Fruit fly (Drosophila melanogaster): ENCODE results near the gene CG10650.

CG10650 gene

DNA sequence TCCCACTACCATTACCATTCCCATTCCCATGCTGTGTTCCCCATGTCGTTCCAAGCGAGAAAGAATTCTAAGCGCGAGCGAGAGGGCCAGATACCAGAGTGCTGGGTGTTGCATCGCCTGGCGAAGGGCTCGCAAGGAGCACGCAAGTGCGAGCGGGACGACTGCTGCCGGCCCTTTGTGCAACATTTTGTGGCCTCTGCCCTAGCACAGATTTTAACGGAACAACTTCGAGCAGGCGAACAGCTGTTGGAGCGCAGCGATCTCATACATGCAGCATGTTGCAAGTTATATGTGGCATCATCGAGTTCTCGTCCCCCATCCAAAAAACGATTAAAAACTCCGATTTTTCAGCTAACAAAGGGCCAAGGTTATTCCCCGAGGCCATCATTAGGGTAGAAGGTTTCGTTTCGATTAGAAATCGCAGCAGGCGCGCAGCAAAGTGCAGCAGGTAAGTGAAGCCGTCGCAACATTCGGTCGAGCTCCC, 48.2 kb downstream of the CG10650 start (continued):
- TF ChIP-seq pros (GFP tag; optimal IDR thresholded peaks at IDR 0.05) (peak; percentile 84), NFAT (GFP tag; IDR thresholded peaks at IDR 0.05) (peak; percentile 21; the same call in 1 of the 2 replicates), knrl (GFP tag; IDR thresholded peaks at IDR 0.05; ENCODE audit: partially characterized antibody) (peak; percentile 5; the same call in 1 of the 3 replicates), CG5953 (GFP tag; IDR thresholded peaks at IDR 0.05) (no peak), lov (optimal IDR thresholded peaks at IDR 0.05) (no peak), lov (GFP tag; IDR thresholded peaks at IDR 0.05) (0 out of 3 replicates have a peak, but pooled peaks have one; percentile 47), Doc2 (GFP tag; IDR thresholded peaks at IDR 0.05) (no peak), inv (GFP tag; IDR thresholded peaks at IDR 0.05; ENCODE audit: partially characterized antibody) (peak; percentile 34; the same call in 1 of the 2 replicates), chinmo (GFP tag; IDR thresholded peaks at IDR 0.05; ENCODE audit: partially characterized antibody) (no peak), Xbp1 (GFP tag; optimal IDR thresholded peaks at IDR 0.05) (no peak), dmrt99B (tag; optimal IDR thresholded peaks at IDR 0.05) (no peak), jing (GFP tag; optimal IDR thresholded peaks at IDR 0.05) (no peak), disco-r (GFP tag; optimal IDR thresholded peaks at IDR 0.05) (no peak), CG4404 (GFP tag; IDR thresholded peaks at IDR 0.05) (no peak), insv (GFP tag; optimal IDR thresholded peaks at IDR 0.05) (peak in 1 of 2 experiments; percentile 64), Lhr (GFP tag; optimal IDR thresholded peaks at IDR 0.05) (peak; percentile 65), CG34224 (GFP tag; IDR thresholded peaks at IDR 0.05; ENCODE audit: partially characterized antibody) (0 out of 3 replicates have a peak, but pooled peaks have one; percentile 12), Ssrp (tag; optimal IDR thresholded peaks at IDR 0.05) (no peak), zen2 (GFP tag; IDR thresholded peaks at IDR 0.05; ENCODE audit: partially characterized antibody) (peak; percentile 27; the same call in 1 of the 3 replicates), CG5180 (GFP tag; optimal IDR thresholded peaks at IDR 0.05) (peak; percentile 97), kni (GFP tag; optimal IDR thresholded peaks at IDR 0.05) (peak; percentile 100), z (GFP tag; IDR thresholded peaks at IDR 0.05) (peak; percentile 71; the same call in 1 of the 3 replicates), Blimp-1 (GFP tag; optimal IDR thresholded peaks at IDR 0.05) (no peak), CG9437 (GFP tag; optimal IDR thresholded peaks at IDR 0.05) (no peak), CG12769 (tag; optimal IDR thresholded peaks at IDR 0.05) (peak; percentile 39), CG31224 (GFP tag; IDR thresholded peaks at IDR 0.05) (peak; percentile 97), HLH4C (GFP tag; IDR thresholded peaks at IDR 0.05; ENCODE audit: partially characterized antibody) (0 out of 3 replicates have a peak, but pooled peaks have one; percentile 46), abd-A (tag; optimal IDR thresholded peaks at IDR 0.05) (peak; percentile 97), Dll (GFP tag; IDR thresholded peaks at IDR 0.05; ENCODE audit: partially characterized antibody) (peak; percentile 50; the same call in 1 of the 4 replicates), Hr39 (optimal IDR thresholded peaks at IDR 0.05) (no peak), Dref (GFP tag; IDR thresholded peaks at IDR 0.05) (0 out of 2 replicates have a peak, but pooled peaks have one; percentile 23), CG10543 (GFP tag; optimal IDR thresholded peaks at IDR 0.05) (no peak), CG3838 (GFP tag; optimal IDR thresholded peaks at IDR 0.05) (peak; percentile 92), CG10321 (GFP tag; IDR thresholded peaks at IDR 0.05) (peak; percentile 94), NfI (GFP tag; optimal IDR thresholded peaks at IDR 0.05) (no peak)

DNA sequence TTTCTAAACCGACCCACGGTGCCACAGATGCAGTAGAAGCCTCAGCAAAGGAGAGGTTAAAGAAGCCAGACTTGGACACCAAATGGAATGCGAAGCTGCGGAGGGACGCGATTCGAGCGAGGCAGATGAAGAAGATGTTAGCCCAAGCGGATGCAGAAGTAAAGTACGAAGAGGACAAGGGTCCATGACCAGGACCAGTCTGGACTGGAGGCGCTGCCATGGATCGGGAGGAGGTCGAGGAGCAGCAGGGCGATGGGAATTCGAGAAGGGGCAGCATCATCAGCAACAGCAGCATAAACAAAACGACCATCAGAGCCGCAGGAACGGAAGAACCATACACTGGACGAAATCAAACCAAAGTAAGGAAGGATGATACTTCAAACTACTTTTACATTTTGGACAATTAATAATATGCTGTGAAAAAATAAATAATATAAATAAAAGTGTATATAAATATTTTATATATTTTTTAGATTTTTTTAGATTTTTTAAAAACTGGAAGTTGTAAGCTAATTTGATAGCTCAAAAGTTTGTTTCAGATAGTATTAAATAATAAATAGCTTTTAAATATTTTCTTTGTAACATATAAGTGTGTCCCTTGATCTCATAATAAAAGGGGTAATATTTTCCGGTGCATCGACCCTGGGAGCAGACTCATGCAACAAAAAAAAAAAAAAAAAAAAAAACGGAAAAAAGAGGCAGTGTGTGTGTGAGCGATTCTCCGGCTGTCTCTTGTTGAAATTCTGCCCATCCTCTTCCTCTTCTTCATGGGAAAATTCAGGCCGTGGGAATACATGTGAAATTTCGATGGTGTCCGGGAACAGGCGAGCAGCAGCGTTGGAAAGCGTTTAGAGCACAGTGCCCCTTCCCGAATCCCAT, 48.9 kb downstream of the CG10650 start:
- TF ChIP-seq trem (tag; optimal IDR thresholded peaks at IDR 0.05) = peak; percentile 53
- peak; percentile 8 for TF ChIP-seq dmrt99B (tag; optimal IDR thresholded peaks at IDR 0.05)
- TF ChIP-seq sd (tag; optimal IDR thresholded peaks at IDR 0.05) = no peak
- no peak for TF ChIP-seq CG4617 (GFP tag; optimal IDR thresholded peaks at IDR 0.05; ENCODE audit: borderline replicate concordance)
- TF ChIP-seq Hr3 (GFP tag; optimal IDR thresholded peaks at IDR 0.05) = peak; percentile 37
- no peak for TF ChIP-seq Meics (GFP tag; optimal IDR thresholded peaks at IDR 0.05)
- peak; percentile 7 for TF ChIP-seq CG16815 (GFP tag; optimal IDR thresholded peaks at IDR 0.05)
- TF ChIP-seq bbx (GFP tag; IDR thresholded peaks at IDR 0.05; ENCODE audit: partially characterized antibody) = peak; percentile 39
- TF ChIP-seq ERR (GFP tag; optimal IDR thresholded peaks at IDR 0.05) = no peak
- TF ChIP-seq CG31441 (GFP tag; IDR thresholded peaks at IDR 0.05) = peak; percentile 58
- no peak for TF ChIP-seq Asciz (GFP tag; optimal IDR thresholded peaks at IDR 0.05)
- TF ChIP-seq CG32772 (GFP tag; IDR thresholded peaks at IDR 0.05) = no peak
- TF ChIP-seq CG2678 (tag; optimal IDR thresholded peaks at IDR 0.05) = peak; percentile 36
- no peak for TF ChIP-seq CG7963 (GFP tag; IDR thresholded peaks at IDR 0.05; ENCODE audit: partially characterized antibody)

Data from whole organism, embryonic.